Fruit fly (Drosophila melanogaster) S2 (cell line): ENCODE results near the gene CG7567.

Source experiments
- CG8478 ChIP-seq: fragments of >200 bp; optimal IDR thresholded peaks from 2 replicates; lab custom pipeline; 2018
- CTCF ChIP-seq, 2 experiments: fragments of >200 bp; optimal IDR thresholded peaks; 2 replicates each; lab custom pipeline; 2018

dm6 chr3R:29540948-29541741 lies 46.8 kb downstream of the CG7567 start:
- TF ChIP-seq CG8478: no peak
- no peak for TF ChIP-seq CTCF (optimal IDR thresholded peaks at IDR 0.05; lab: Kevin White, UChicago)
